Fruit fly (Drosophila melanogaster): ENCODE data around the gene Hr38.

The Hr38 gene

dm6 chr2L:20649891-20650290, 64.5 kb downstream of the Hr38 start, which contains the start of gene CG2611:
CG2611 (plus strand) TSS chr2L:20650189.
- TF ChIP-seq usp (GFP tag; optimal IDR thresholded peaks at IDR 0.05) = no peak
- TF ChIP-seq pan (optimal IDR thresholded peaks at IDR 0.05) = no peak
- TF ChIP-seq Dll (optimal IDR thresholded peaks at IDR 0.05) = no peak
- TF ChIP-seq EcR (GFP tag; optimal IDR thresholded peaks at IDR 0.05) = no peak
- no peak for TF ChIP-seq psq (optimal IDR thresholded peaks at IDR 0.05)
- no peak for TF ChIP-seq CG8478 (optimal IDR thresholded peaks at IDR 0.05)

dm6 chr2L:20648612-20649011, 65.8 kb downstream of the Hr38 start, which contains the start of gene CG18810:
CG18810 (plus strand) TSS chr2L:20648912.
- TF ChIP-seq EcR (GFP tag; optimal IDR thresholded peaks at IDR 0.05) (no peak), CG8478 (optimal IDR thresholded peaks at IDR 0.05) (no peak), psq (optimal IDR thresholded peaks at IDR 0.05) (no peak), Dll (optimal IDR thresholded peaks at IDR 0.05) (no peak), pan (optimal IDR thresholded peaks at IDR 0.05) (no peak), usp (GFP tag; optimal IDR thresholded peaks at IDR 0.05) (no peak)

DNA sequence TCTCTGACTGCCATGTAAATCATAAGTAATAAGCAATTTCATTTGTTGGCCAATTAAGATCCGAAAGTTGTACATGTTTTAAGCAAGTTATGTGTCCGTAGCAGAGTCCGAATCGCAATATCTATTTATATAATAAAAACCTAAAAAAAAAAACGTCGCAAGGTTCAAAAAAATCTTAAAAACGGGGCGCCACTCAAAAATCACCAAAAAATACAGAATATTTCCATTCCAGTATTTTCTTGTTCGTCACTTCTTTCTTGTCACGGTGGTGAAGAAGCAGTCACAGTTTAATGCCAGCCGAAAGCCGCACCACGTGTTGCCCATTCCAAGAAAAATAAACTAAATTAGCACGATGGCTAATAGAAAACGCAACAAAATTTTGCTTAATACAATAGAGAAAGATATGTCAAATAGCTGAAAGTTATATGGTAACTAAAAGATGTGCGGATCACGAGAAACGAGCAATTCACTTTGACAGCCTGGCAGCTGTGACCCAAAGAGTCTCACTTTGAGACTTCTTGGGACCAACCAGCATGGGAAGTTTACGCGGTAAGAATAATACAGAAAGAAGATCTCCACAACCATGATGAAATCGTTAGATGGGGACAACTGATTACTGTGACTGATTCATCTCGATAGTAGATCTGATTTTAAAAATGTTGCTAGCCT, 67.0 kb downstream of the Hr38 start:
- TF ChIP-seq Dll (optimal IDR thresholded peaks at IDR 0.05) = no peak
- TF ChIP-seq EcR (GFP tag; optimal IDR thresholded peaks at IDR 0.05) = no peak
- TF ChIP-seq CG8478 (optimal IDR thresholded peaks at IDR 0.05) = no peak
- no peak for TF ChIP-seq usp (GFP tag; optimal IDR thresholded peaks at IDR 0.05)
- TF ChIP-seq pan (optimal IDR thresholded peaks at IDR 0.05) = no peak
- no peak for TF ChIP-seq psq (optimal IDR thresholded peaks at IDR 0.05)

DNA sequence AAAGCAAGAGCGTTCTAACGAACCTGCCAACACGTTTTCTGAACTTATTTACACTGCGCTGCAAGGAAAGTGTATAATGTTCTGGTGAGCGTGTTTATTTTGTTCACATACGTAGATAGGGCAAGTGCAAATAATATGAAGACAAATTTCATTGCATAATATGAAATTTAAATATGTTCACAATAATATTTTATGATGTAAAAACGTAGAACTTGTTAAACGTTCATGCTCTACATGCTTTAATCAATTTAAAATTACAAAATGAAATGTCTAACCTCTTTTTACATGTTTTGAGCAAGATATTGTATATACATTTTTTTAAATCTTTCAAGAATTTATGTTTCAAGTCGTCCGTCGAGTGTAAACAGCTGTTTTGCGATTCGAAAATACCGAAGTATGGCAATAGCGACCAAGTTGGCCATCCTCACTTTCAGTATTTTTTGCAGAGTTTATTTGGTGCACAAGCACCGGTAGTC, 69.0 kb downstream of the Hr38 start, which contains the start of the genes phr6-4 and CG2608:
TSS of gene phr6-4 (minus strand) at position 398 of the 476 bp plus-strand sequence.
TSS of gene CG2608 (plus strand) at position 429 of the 476 bp plus-strand sequence.
- TF ChIP-seq psq (optimal IDR thresholded peaks at IDR 0.05) = no peak
- no peak for TF ChIP-seq EcR (GFP tag; optimal IDR thresholded peaks at IDR 0.05)
- no peak for TF ChIP-seq Dll (optimal IDR thresholded peaks at IDR 0.05)
- no peak for TF ChIP-seq usp (GFP tag; optimal IDR thresholded peaks at IDR 0.05)
- TF ChIP-seq pan (optimal IDR thresholded peaks at IDR 0.05) = no peak
- TF ChIP-seq CG8478 (optimal IDR thresholded peaks at IDR 0.05) = no peak

- TF ChIP-seq psq (optimal IDR thresholded peaks at IDR 0.05) = no peak
- TF ChIP-seq CG8478 (optimal IDR thresholded peaks at IDR 0.05) = no peak
- no peak for TF ChIP-seq Dll (optimal IDR thresholded peaks at IDR 0.05)
- TF ChIP-seq usp (GFP tag; optimal IDR thresholded peaks at IDR 0.05) = no peak
- TF ChIP-seq EcR (GFP tag; optimal IDR thresholded peaks at IDR 0.05) = no peak
- no peak for TF ChIP-seq pan (optimal IDR thresholded peaks at IDR 0.05)
These were observed 71.2 kb downstream of the Hr38 start, which contains the start of gene CG17470 for dm6 chr2L:20643144-20643543. CG17470 (minus strand) TSS chr2L:20643244.

- TF ChIP-seq EcR (GFP tag; optimal IDR thresholded peaks at IDR 0.05) (no peak), CG8478 (optimal IDR thresholded peaks at IDR 0.05) (no peak), usp (GFP tag; optimal IDR thresholded peaks at IDR 0.05) (no peak), pan (optimal IDR thresholded peaks at IDR 0.05) (no peak), psq (optimal IDR thresholded peaks at IDR 0.05) (no peak), Dll (optimal IDR thresholded peaks at IDR 0.05) (no peak)
These were observed 73.8 kb downstream of the Hr38 start, which contains the start of gene Sfp38D for dm6 chr2L:20640617-20641016. Sfp38D (plus strand) TSS chr2L:20640917.

- TF ChIP-seq Dll (optimal IDR thresholded peaks at IDR 0.05) = no peak
- TF ChIP-seq CG8478 (optimal IDR thresholded peaks at IDR 0.05) = no peak
- TF ChIP-seq EcR (GFP tag; optimal IDR thresholded peaks at IDR 0.05) = no peak
- no peak for TF ChIP-seq usp (GFP tag; optimal IDR thresholded peaks at IDR 0.05)
- no peak for TF ChIP-seq pan (optimal IDR thresholded peaks at IDR 0.05)
- no peak for TF ChIP-seq psq (optimal IDR thresholded peaks at IDR 0.05)
These were observed 74.6 kb downstream of the Hr38 start, which contains the start of gene CG31680 for dm6 chr2L:20639821-20640220. CG31680 (plus strand) TSS chr2L:20640121.

dm6 chr2L:20638413-20638812, 76.0 kb downstream of the Hr38 start:
- TF ChIP-seq psq (optimal IDR thresholded peaks at IDR 0.05) (no peak), usp (GFP tag; optimal IDR thresholded peaks at IDR 0.05) (no peak), Dll (optimal IDR thresholded peaks at IDR 0.05) (no peak), CG8478 (optimal IDR thresholded peaks at IDR 0.05) (no peak), pan (optimal IDR thresholded peaks at IDR 0.05) (no peak), EcR (GFP tag; optimal IDR thresholded peaks at IDR 0.05) (no peak)

DNA sequence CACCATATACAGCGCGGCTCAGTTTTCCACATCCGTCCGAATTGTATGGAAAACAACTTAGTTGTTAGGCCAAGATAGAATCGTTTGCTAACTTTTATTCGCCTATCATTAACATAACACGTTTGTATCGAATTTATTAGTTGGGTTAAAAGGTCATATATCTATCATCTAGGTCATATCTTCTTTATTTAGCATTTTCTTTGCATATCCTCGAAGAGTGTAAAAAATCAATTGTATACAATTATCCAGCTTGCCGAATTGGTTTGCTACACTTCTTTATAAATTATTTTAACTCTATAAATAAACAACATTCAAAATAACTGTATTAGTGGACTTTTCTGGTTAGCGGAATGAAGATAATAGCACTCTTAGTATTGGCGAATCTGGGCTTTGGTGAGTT, 80.2 kb downstream of the Hr38 start, which contains the start of gene CG17472:
TSS of gene CG17472 (plus strand) at position 301 of the 400 bp plus-strand sequence.
- TF ChIP-seq Dll (optimal IDR thresholded peaks at IDR 0.05) (no peak), usp (GFP tag; optimal IDR thresholded peaks at IDR 0.05) (no peak), psq (optimal IDR thresholded peaks at IDR 0.05) (no peak), CG8478 (optimal IDR thresholded peaks at IDR 0.05) (no peak), pan (optimal IDR thresholded peaks at IDR 0.05) (no peak), EcR (GFP tag; optimal IDR thresholded peaks at IDR 0.05) (no peak)
